Worm (Caenorhabditis elegans): ENCODE measurements around the gene cox-6C.

DNA sequence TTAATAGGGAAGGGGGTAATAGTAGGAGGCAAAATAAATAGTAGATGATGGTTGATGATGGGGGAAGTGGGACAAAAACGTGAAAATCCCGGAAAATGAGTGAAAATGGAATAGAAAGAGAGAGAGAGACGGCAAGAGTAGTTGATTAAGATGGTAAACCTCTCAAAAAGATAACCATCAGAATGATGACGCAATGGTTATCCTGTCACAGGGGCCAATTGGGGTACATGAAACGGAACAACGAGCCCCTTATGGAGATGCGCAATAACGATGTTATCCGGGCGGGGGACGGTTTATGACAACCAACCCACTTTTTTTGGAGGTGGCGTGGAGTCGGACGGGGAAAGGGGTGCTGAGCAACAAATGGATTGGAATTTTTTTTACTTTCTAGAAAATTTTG is 23.3 kb downstream of the cox-6C start:
- TF ChIP-seq ceh-18 (tag; optimal IDR thresholded peaks at IDR 0.05): no peak
- no peak for TF ChIP-seq npax-4 (tag; optimal IDR thresholded peaks at IDR 0.05)
- no peak for TF ChIP-seq hlh-30 (tag; optimal IDR thresholded peaks at IDR 0.05; ENCODE audit: insufficient read depth)
- no peak for TF ChIP-seq pag-3 (tag; optimal IDR thresholded peaks at IDR 0.05; ENCODE audit: borderline replicate concordance)
- TF ChIP-seq ceh-34 (tag; optimal IDR thresholded peaks at IDR 0.05): no peak
- TF ChIP-seq ama-1 (optimal IDR thresholded peaks at IDR 0.05): no peak
- TF ChIP-seq gmeb-2 (tag; optimal IDR thresholded peaks at IDR 0.05): no peak
